Worm (Caenorhabditis elegans) whole organism, early embryonic: ENCODE data around the gene Y43F8A.1.

ENCODE experiments used
- aly-1 ChIP-seq: sonication (generic microtip); optimal IDR thresholded peaks from 2 replicates; lab custom pipeline; 2016; ENCODE audit warnings: missing genetic modification characterization, missing compliant biosample characterization
- ama-1 ChIP-seq: fragments of 150-350 bp; optimal IDR thresholded peaks from 2 replicates; lab custom pipeline; 2014
- ceh-36 ChIP-seq: sonication (generic microtip); optimal IDR thresholded peaks from 2 replicates; lab custom pipeline; 2016; ENCODE audit warnings: missing genetic modification characterization, inconsistent platforms, missing compliant biosample characterization
- flt-1 ChIP-seq: fragments of 200-800 bp; sonication (Bioruptor generic); IDR thresholded peaks from 2 replicates; pipeline ENCODE4 v1.3.6; 2022; ENCODE audit warnings: missing genetic modification characterization, missing compliant biosample characterization
- tra-4 ChIP-seq: sonication (generic microtip); optimal IDR thresholded peaks from 2 replicates; lab custom pipeline; 2017; ENCODE audit warnings: missing genetic modification characterization, missing compliant biosample characterization

DNA sequence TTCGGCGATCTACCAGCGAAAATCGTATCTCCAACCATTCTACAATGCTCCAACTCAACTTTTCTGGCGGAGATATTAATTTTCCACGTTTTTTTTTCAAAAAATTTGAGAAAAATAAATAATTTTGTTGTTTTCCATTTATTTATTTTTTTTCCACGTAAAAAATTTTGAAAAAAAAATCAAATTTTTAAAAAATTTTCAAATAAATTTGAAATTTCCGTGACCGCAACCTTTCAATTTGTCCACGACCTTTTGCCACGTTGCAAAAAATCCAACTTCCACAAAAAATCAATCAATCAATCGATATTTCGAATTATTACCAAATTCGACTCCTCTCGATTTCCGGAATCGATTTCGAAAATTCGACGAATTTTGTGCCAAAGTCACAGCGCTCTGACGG is 964 bp downstream of the Y43F8A.1 start, which contains the start of gene Y43F8A.2:
- TF ChIP-seq ama-1 (no peak), ceh-36 (no peak), flt-1 (GFP tag; lab: Robert Waterston, UW) (no peak), aly-1 (tag; lab: Kevin White, UChicago) (no peak), tra-4 (tag; lab: Kevin White, UChicago) (no peak)
